Fruit fly (Drosophila melanogaster): ENCODE results near the gene CG7091.
A peak's percentile ranks its signal among the peaks of the same experiment; 100 is the strongest.

The CG7091 gene

dm6 chr3R:12985828-12986530 lies 8.2 kb downstream of the CG7091 start, which contains the start of gene CG31342 (continued):
- TF ChIP-seq slou (GFP tag; optimal IDR thresholded peaks at IDR 0.05) (no peak), nerfin-1 (tag; optimal IDR thresholded peaks at IDR 0.05) (peak; percentile 98), NFAT (GFP tag; IDR thresholded peaks at IDR 0.05) (no peak), dati (GFP tag; IDR thresholded peaks at IDR 0.05) (no peak), ranshi (GFP tag; IDR thresholded peaks at IDR 0.05) (peak; percentile 40; the same call in 1 of the 2 replicates), fd102C (GFP tag; optimal IDR thresholded peaks at IDR 0.05) (no peak), hkb (optimal IDR thresholded peaks at IDR 0.05) (no peak), hkb (GFP tag; IDR thresholded peaks at IDR 0.05) (peak; percentile 40; the same call in 1 of the 2 replicates), bbx (GFP tag; IDR thresholded peaks at IDR 0.05; ENCODE audit: partially characterized antibody) (peak; percentile 79), eyg (GFP tag; optimal IDR thresholded peaks at IDR 0.05) (no peak), fd96Cb (tag; optimal IDR thresholded peaks at IDR 0.05) (no peak), CG3838 (GFP tag; optimal IDR thresholded peaks at IDR 0.05) (no peak), NK7.1 (GFP tag; optimal IDR thresholded peaks at IDR 0.05) (no peak), seq (GFP tag; IDR thresholded peaks at IDR 0.05) (no peak), E2f2 (GFP tag; IDR thresholded peaks at IDR 0.05) (no peak; the same call in 1 of the 2 replicates), CG34422 (GFP tag; IDR thresholded peaks at IDR 0.05) (no peak), ERR (GFP tag; optimal IDR thresholded peaks at IDR 0.05) (no peak), sr (GFP tag; IDR thresholded peaks at IDR 0.05) (0 out of 3 replicates have a peak, but pooled peaks have one; percentile 21), CG17186 (GFP tag; optimal IDR thresholded peaks at IDR 0.05) (no peak), CG4730 (GFP tag; IDR thresholded peaks at IDR 0.05) (no peak), crol (GFP tag; IDR thresholded peaks at IDR 0.05) (no peak), CG2129 (GFP tag; IDR thresholded peaks at IDR 0.05; ENCODE audit: partially characterized antibody) (peak; percentile 30; the same call in 1 of the 2 replicates), CG12659 (GFP tag; optimal IDR thresholded peaks at IDR 0.05) (peak; percentile 72), gcm (GFP tag; optimal IDR thresholded peaks at IDR 0.05) (no peak), Fer1 (GFP tag; optimal IDR thresholded peaks at IDR 0.05) (peak; percentile 54), B-H1 (GFP tag; IDR thresholded peaks at IDR 0.05) (no peak), Drgx (GFP tag; IDR thresholded peaks at IDR 0.05) (0 out of 2 replicates have a peak, but pooled peaks have one; percentile 28), CG8924 (tag; optimal IDR thresholded peaks at IDR 0.05) (peak; percentile 59), CG11456 (GFP tag; IDR thresholded peaks at IDR 0.05) (no peak), scrt (GFP tag; optimal IDR thresholded peaks at IDR 0.05) (no peak), Ssrp (tag; optimal IDR thresholded peaks at IDR 0.05) (peak; percentile 38), gcm2 (GFP tag; optimal IDR thresholded peaks at IDR 0.05) (no peak), Atf6 (GFP tag; IDR thresholded peaks at IDR 0.05) (peak; percentile 27; the same call in 1 of the 2 replicates), CG7745 (tag; optimal IDR thresholded peaks at IDR 0.05) (no peak), Abd-B (GFP tag; optimal IDR thresholded peaks at IDR 0.05) (no peak), CHES-1-like (GFP tag; optimal IDR thresholded peaks at IDR 0.05) (no peak), CG17612 (GFP tag; IDR thresholded peaks at IDR 0.05) (no peak), CG15011 (GFP tag; optimal IDR thresholded peaks at IDR 0.05) (peak; percentile 0), wor (GFP tag; IDR thresholded peaks at IDR 0.05) (no peak), CG5245 (GFP tag; optimal IDR thresholded peaks at IDR 0.05) (no peak), ftz-f1 (GFP tag; optimal IDR thresholded peaks at IDR 0.05) (no peak), cwo (GFP tag; optimal IDR thresholded peaks at IDR 0.05) (no peak), Fer3 (tag; optimal IDR thresholded peaks at IDR 0.05) (no peak), Doc2 (GFP tag; IDR thresholded peaks at IDR 0.05) (no peak), CG7556 (GFP tag; optimal IDR thresholded peaks at IDR 0.05) (no peak), row (GFP tag; IDR thresholded peaks at IDR 0.05) (peak; percentile 77), bcd (GFP tag; optimal IDR thresholded peaks at IDR 0.05) (no peak), CG6654 (GFP tag; optimal IDR thresholded peaks at IDR 0.05) (no peak), Spps (tag; optimal IDR thresholded peaks at IDR 0.05) (no peak), CG3995 (GFP tag; optimal IDR thresholded peaks at IDR 0.05) (peak; percentile 71), Sin3A (optimal IDR thresholded peaks at IDR 0.05) (peak; percentile 12)
